Worm (Caenorhabditis elegans) whole organism, L1 larva: ENCODE measurements around the gene srd-2.

Source experiments
- ama-1 ChIP-seq: fragments of 150-350 bp; optimal IDR thresholded peaks from 2 replicates; lab custom pipeline; 2014
- nhr-237 ChIP-seq: fragments of 150-350 bp; optimal IDR thresholded peaks from 2 replicates; lab custom pipeline; 2014; ENCODE audit warnings: missing biosample characterization, missing genetic modification characterization

- no peak for TF ChIP-seq nhr-237 (tag; lab: Kevin White, UChicago)
- TF ChIP-seq ama-1: no peak
These were observed 39.3 kb upstream of the srd-2 start, which contains the start of gene srh-135 for ce11 chrII:10227030-10227429.
